Worm (Caenorhabditis elegans) whole organism, late embryonic: ENCODE results near the gene clec-140.

ENCODE experiments used
- C08G9.2 ChIP-seq: sonication (generic microtip); optimal IDR thresholded peaks from 2 replicates; lab custom pipeline; 2016; ENCODE audit warnings: mild to moderate bottlenecking, missing genetic modification characterization, moderate library complexity, missing compliant biosample characterization
- C38D4.7 ChIP-seq: fragments of 200-800 bp; sonication (Bioruptor generic); optimal IDR thresholded peaks from 2 replicates; lab custom pipeline; 2018; ENCODE audit warnings: mild to moderate bottlenecking, missing genetic modification characterization, moderate library complexity, missing compliant biosample characterization
- K02D7.2 ChIP-seq: sonication (generic microtip); optimal IDR thresholded peaks from 2 replicates; lab custom pipeline; 2017; ENCODE audit warnings: mild to moderate bottlenecking, missing genetic modification characterization, missing compliant biosample characterization
- K09A11.1 ChIP-seq: sonication (generic microtip); optimal IDR thresholded peaks from 2 replicates; lab custom pipeline; 2017; ENCODE audit warnings: antibody characterized with exemption, mild to moderate bottlenecking, missing genetic modification characterization, missing compliant biosample characterization; ENCODE audit not compliant: insufficient read depth
- T23F11.4 ChIP-seq: fragments of 200-800 bp; sonication (Bioruptor generic); optimal IDR thresholded peaks from 2 replicates; lab custom pipeline; 2018; ENCODE audit warnings: mild to moderate bottlenecking, missing genetic modification characterization, missing compliant biosample characterization
- Y22D7AL.16 ChIP-seq: sonication (generic microtip); optimal IDR thresholded peaks from 2 replicates; lab custom pipeline; 2016; ENCODE audit warnings: missing genetic modification characterization, missing compliant biosample characterization
- ama-1 ChIP-seq: fragments of 150-350 bp; optimal IDR thresholded peaks from 2 replicates; lab custom pipeline; 2014
- ceh-24 ChIP-seq: sonication (generic microtip); optimal IDR thresholded peaks from 2 replicates; lab custom pipeline; 2016; ENCODE audit warnings: mild to moderate bottlenecking, missing genetic modification characterization, missing compliant biosample characterization
- ceh-31 ChIP-seq: sonication (generic microtip); optimal IDR thresholded peaks from 2 replicates; lab custom pipeline; 2016; ENCODE audit warnings: missing genetic modification characterization, missing compliant biosample characterization
- ceh-48 ChIP-seq: sonication (generic microtip); optimal IDR thresholded peaks from 2 replicates; lab custom pipeline; 2016; ENCODE audit warnings: missing genetic modification characterization, inconsistent platforms, missing compliant biosample characterization
- ceh-6 ChIP-seq: fragments of 200-800 bp; sonication (Bioruptor generic); optimal IDR thresholded peaks from 2 replicates; lab custom pipeline; 2018; ENCODE audit warnings: mild to moderate bottlenecking, missing genetic modification characterization, missing compliant biosample characterization
- dmd-4 ChIP-seq: sonication (generic microtip); optimal IDR thresholded peaks from 2 replicates; lab custom pipeline; 2016; ENCODE audit warnings: borderline replicate concordance, missing genetic modification characterization, missing compliant biosample characterization
- dve-1 ChIP-seq: sonication (generic microtip); optimal IDR thresholded peaks from 2 replicates; lab custom pipeline; 2017; ENCODE audit warnings: antibody characterized with exemption, mild to moderate bottlenecking, missing genetic modification characterization, missing compliant biosample characterization
- fax-1 ChIP-seq: sonication (generic microtip); optimal IDR thresholded peaks from 2 replicates; lab custom pipeline; 2016; ENCODE audit warnings: missing genotype, missing genetic modification characterization, missing compliant biosample characterization
- gmeb-2 ChIP-seq: sonication (generic microtip); optimal IDR thresholded peaks from 2 replicates; lab custom pipeline; 2016; ENCODE audit warnings: missing genetic modification characterization, inconsistent platforms, missing compliant biosample characterization
- hlh-13 ChIP-seq: fragments of 200-800 bp; sonication (Bioruptor generic); optimal IDR thresholded peaks from 2 replicates; lab custom pipeline; 2018; ENCODE audit warnings: mild to moderate bottlenecking, missing genetic modification characterization, missing compliant biosample characterization
- hlh-30 ChIP-seq: sonication (generic microtip); optimal IDR thresholded peaks from 2 replicates; lab custom pipeline; 2017; ENCODE audit warnings: antibody characterized with exemption, missing genetic modification characterization, missing compliant biosample characterization; ENCODE audit not compliant: insufficient read depth
- hlh-8 ChIP-seq: sonication (generic microtip); optimal IDR thresholded peaks from 2 replicates; lab custom pipeline; 2016; ENCODE audit warnings: missing genotype, missing genetic modification characterization, missing compliant biosample characterization
- mec-3 ChIP-seq: sonication (generic microtip); optimal IDR thresholded peaks from 2 replicates; lab custom pipeline; 2016; ENCODE audit warnings: borderline replicate concordance, missing genetic modification characterization, missing compliant biosample characterization
- nhr-11 ChIP-seq: fragments of 150-350 bp; optimal IDR thresholded peaks from 2 replicates; lab custom pipeline; 2014; ENCODE audit warnings: missing biosample characterization, missing genetic modification characterization
- nhr-232 ChIP-seq: sonication (generic microtip); optimal IDR thresholded peaks from 2 replicates; lab custom pipeline; 2016; ENCODE audit warnings: missing genetic modification characterization, missing compliant biosample characterization
- odd-2 ChIP-seq: sonication (generic microtip); optimal IDR thresholded peaks from 2 replicates; lab custom pipeline; 2017; ENCODE audit warnings: antibody characterized with exemption, mild to moderate bottlenecking, missing genetic modification characterization, missing compliant biosample characterization
- pag-3 ChIP-seq: sonication (generic microtip); optimal IDR thresholded peaks from 2 replicates; lab custom pipeline; 2016; ENCODE audit warnings: missing compliant biosample characterization, missing genetic modification characterization, borderline replicate concordance
- pax-1 ChIP-seq: fragments of 150-350 bp; optimal IDR thresholded peaks from 2 replicates; lab custom pipeline; 2014; ENCODE audit warnings: missing biosample characterization, missing genetic modification characterization
- pha-4 ChIP-seq: fragments of 150-350 bp; optimal IDR thresholded peaks from 2 replicates; lab custom pipeline; 2018; ENCODE audit warnings: missing biosample characterization, missing genetic modification reagents, missing genetic modification characterization
- pqm-1 ChIP-seq: sonication (generic microtip); optimal IDR thresholded peaks from 2 replicates; lab custom pipeline; 2016; ENCODE audit warnings: missing genetic modification characterization, missing compliant biosample characterization
- ref-2 ChIP-seq: sonication (generic microtip); optimal IDR thresholded peaks from 2 replicates; lab custom pipeline; 2016; ENCODE audit warnings: missing genetic modification characterization, missing compliant biosample characterization
- rnt-1 ChIP-seq: sonication (generic microtip); optimal IDR thresholded peaks from 2 replicates; lab custom pipeline; 2016; ENCODE audit warnings: missing genetic modification characterization, missing compliant biosample characterization
- sox-2 ChIP-seq: fragments of 200-800 bp; sonication (Bioruptor generic); IDR thresholded peaks from 2 replicates; pipeline ENCODE4 v1.3.6; 2022; ENCODE audit warnings: missing genetic modification reagents, missing genetic modification characterization, missing compliant biosample characterization
- sox-4 ChIP-seq: sonication (generic microtip); optimal IDR thresholded peaks from 2 replicates; lab custom pipeline; 2017; ENCODE audit warnings: mild to moderate bottlenecking, missing genetic modification characterization, inconsistent platforms, missing compliant biosample characterization
- syd-9 ChIP-seq: sonication (generic microtip); optimal IDR thresholded peaks from 2 replicates; lab custom pipeline; 2016; ENCODE audit warnings: mild to moderate bottlenecking, missing genetic modification characterization, moderate library complexity, missing compliant biosample characterization
- unc-3 ChIP-seq, 2 experiments: fragments of 200-800 bp in 1 of 2; sonication (Bioruptor generic) in 1 of 2; sonication (generic microtip) in 1 of 2; conservative IDR thresholded peaks in 1 of 2; optimal IDR thresholded peaks in 1 of 2; 2 replicates each; pipeline versions ENCODE4 v1.3.6 to Lab custom; 2016 to 2022; ENCODE audit warnings: missing compliant biosample characterization in 2 of 2, missing genetic modification characterization in 2 of 2, missing genetic modification reagents in 1 of 2
- unc-42 ChIP-seq: sonication (generic microtip); optimal IDR thresholded peaks from 2 replicates; lab custom pipeline; 2016; ENCODE audit warnings: missing genotype, missing genetic modification characterization, missing compliant biosample characterization
- unc-86 ChIP-seq: sonication (generic microtip); optimal IDR thresholded peaks from 2 replicates; lab custom pipeline; 2016; ENCODE audit warnings: missing genetic modification characterization, missing compliant biosample characterization
- ztf-16 ChIP-seq: sonication (generic microtip); optimal IDR thresholded peaks from 2 replicates; lab custom pipeline; 2017; ENCODE audit warnings: missing genetic modification characterization, missing compliant biosample characterization

Gene clec-140

ce11 chrII:4672584-4673110 is at the start of gene clec-140, which contains the start of gene hmg-11 (continued):
- no peak for TF ChIP-seq unc-86 (tag; lab: Kevin White, UChicago)
- no peak for TF ChIP-seq Y22D7AL.16 (tag; lab: Kevin White, UChicago)
- TF ChIP-seq unc-3 (GFP tag; conservative IDR thresholded peaks at IDR 0.05; lab: Robert Waterston, UW), result no peak
- no peak for TF ChIP-seq unc-3 (tag; optimal IDR thresholded peaks at IDR 0.05; lab: Kevin White, UChicago)
- no peak for TF ChIP-seq dve-1 (tag; lab: Kevin White, UChicago)
- TF ChIP-seq mec-3 (tag; lab: Kevin White, UChicago), result no peak
- peak; percentile 63 for TF ChIP-seq ceh-31 (tag; lab: Kevin White, UChicago)
- TF ChIP-seq syd-9 (tag; lab: Kevin White, UChicago), result peak; percentile 37
- TF ChIP-seq unc-42 (tag; lab: Kevin White, UChicago), result peak; percentile 93
- no peak for TF ChIP-seq ceh-24
- no peak for TF ChIP-seq nhr-232 (tag; lab: Kevin White, UChicago)
- no peak for TF ChIP-seq nhr-11 (tag; lab: Kevin White, UChicago)
- TF ChIP-seq hlh-13 (GFP tag; lab: Kevin White, UChicago), result no peak
- TF ChIP-seq K09A11.1 (tag; lab: Kevin White, UChicago), result no peak
- TF ChIP-seq ceh-6 (GFP tag; lab: Kevin White, UChicago), result no peak
- peak; percentile 57 for TF ChIP-seq ref-2 (tag; lab: Kevin White, UChicago)

DNA sequence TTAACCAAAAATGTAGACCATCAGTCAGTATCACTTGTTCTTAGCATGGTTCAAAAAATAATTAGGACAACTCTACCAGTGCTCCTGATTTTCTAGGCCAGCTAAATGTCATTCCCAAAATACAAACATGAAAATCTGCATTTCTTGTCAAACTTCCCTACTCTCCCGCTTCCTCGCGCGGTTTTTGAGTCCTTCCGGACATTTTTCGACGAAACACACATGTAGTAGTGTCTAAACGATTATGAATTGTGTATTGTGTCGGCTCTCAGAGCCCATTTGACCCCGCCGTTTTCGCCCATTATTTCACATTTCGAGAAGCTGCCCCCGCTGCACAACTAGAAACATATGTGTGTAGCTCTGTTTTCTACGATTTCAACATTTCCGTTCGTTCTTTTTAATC is 46.3 kb upstream of the clec-140 start, which contains the start of gene F35D11.1:
F35D11.1 (plus strand) TSS at position 301 of the 400 bp plus-strand sequence.
- TF ChIP-seq K02D7.2 (tag; lab: Kevin White, UChicago) (no peak), ceh-48 (tag; lab: Kevin White, UChicago) (no peak), ama-1 (lab: Kevin White, UChicago) (no peak), ceh-6 (GFP tag; lab: Kevin White, UChicago) (no peak), pag-3 (tag; lab: Kevin White, UChicago) (no peak)

ce11 chrII:4631479-4631878 is 41.4 kb upstream of the clec-140 start:
- no peak for TF ChIP-seq hlh-13 (GFP tag; lab: Kevin White, UChicago)
- no peak for TF ChIP-seq pag-3 (tag; lab: Kevin White, UChicago)
- TF ChIP-seq odd-2, result no peak

ce11 chrII:4638241-4638640 is 34.6 kb upstream of the clec-140 start, which contains the start of gene che-10:
che-10 (minus strand) TSS chrII:4638341.
- TF ChIP-seq pax-1, result no peak
- TF ChIP-seq pha-4 (tag; lab: Kevin White, UChicago), result no peak
- no peak for TF ChIP-seq gmeb-2 (tag; lab: Kevin White, UChicago)
- TF ChIP-seq nhr-232 (tag; lab: Kevin White, UChicago), result no peak
- TF ChIP-seq pqm-1 (tag; lab: Kevin White, UChicago), result no peak
- no peak for TF ChIP-seq C08G9.2 (tag; lab: Kevin White, UChicago)
- no peak for TF ChIP-seq dmd-4 (tag; lab: Kevin White, UChicago)
- TF ChIP-seq ceh-6 (GFP tag; lab: Kevin White, UChicago), result no peak
- no peak for TF ChIP-seq sox-4 (tag; lab: Kevin White, UChicago)

DNA sequence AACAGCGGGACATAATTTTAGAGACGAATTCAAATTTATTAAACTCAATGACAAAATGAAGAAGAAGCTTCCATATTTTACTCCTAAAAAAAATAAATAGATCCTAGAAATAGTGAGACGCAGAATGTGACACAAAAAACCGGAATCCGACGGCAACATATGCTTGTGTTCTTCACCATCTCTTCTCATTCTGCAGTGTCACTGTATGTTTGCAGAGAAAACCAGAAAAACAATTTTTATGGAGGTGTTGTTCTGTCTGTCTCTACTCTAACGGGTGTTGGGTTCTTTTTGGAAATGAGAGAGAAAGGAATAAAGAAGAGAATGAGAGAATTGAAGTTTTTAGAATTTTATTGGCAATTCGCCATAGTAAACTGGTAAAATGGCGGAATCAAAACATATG is 34.0 kb upstream of the clec-140 start:
- TF ChIP-seq ztf-16 (tag; lab: Kevin White, UChicago), result no peak
- no peak for TF ChIP-seq C38D4.7
- no peak for TF ChIP-seq T23F11.4
- TF ChIP-seq hlh-8 (tag; lab: Kevin White, UChicago), result no peak
- TF ChIP-seq sox-2, result no peak
- TF ChIP-seq fax-1 (tag; lab: Kevin White, UChicago), result no peak
- TF ChIP-seq rnt-1 (tag; lab: Kevin White, UChicago), result no peak
- TF ChIP-seq hlh-30 (tag; lab: Kevin White, UChicago), result no peak
